Worm (Caenorhabditis elegans): ENCODE measurements around the gene C45G7.4.

The C45G7.4 gene

DNA sequence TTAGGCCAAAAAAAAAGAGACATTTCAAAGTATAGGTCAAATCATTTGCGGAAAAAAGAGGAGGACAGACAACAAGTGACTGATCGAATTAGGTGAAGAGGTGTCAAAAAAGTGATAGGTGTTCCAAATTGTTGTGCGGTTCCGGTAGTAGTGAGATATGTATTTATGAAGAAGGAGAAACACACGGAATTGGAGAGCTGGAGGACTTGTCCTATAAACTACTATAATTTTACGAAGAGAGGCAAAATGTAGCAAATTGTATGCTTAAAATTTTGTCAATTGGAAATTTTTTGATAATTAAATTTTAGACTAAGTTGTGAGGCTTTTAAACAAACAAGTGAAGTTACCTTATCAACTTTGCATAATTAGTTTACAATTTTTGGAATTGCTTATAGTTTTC lies 18.9 kb downstream of the C45G7.4 start:
- TF ChIP-seq ref-1 (GFP tag; conservative IDR thresholded peaks at IDR 0.05) (no peak), ztf-29 (GFP tag; IDR thresholded peaks at IDR 0.05) (no peak), T22C8.4 (GFP tag; IDR thresholded peaks at IDR 0.05) (no peak), med-1 (GFP tag; optimal IDR thresholded peaks at IDR 0.05; ENCODE audit: insufficient read depth) (no peak), klf-2 (GFP tag; conservative IDR thresholded peaks at IDR 0.05) (no peak), tab-1 (GFP tag; IDR thresholded peaks at IDR 0.05) (no peak), cog-1 (tag; optimal IDR thresholded peaks at IDR 0.05) (no peak), ztf-23 (GFP tag; IDR thresholded peaks at IDR 0.05) (no peak), flt-1 (GFP tag; IDR thresholded peaks at IDR 0.05) (no peak)

DNA sequence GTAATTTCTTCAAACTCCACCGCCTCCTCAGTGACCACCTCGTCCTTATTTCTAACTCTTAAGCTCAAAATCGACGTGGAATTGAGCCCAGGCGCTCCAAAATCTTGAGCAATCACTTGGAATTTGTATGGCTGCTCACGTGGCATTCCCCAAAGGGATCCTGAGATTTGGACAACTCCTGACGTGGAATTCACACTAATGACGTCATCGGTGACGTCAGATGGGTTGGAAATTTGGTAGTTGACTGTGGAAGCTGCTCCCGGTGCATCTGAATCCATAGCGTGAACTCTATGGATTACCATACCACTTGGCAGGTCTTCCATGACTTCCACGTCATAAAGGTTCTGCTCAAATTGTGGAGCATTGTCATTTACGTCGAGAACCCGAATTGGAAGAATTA lies 22.3 kb downstream of the C45G7.4 start:
- no peak for TF ChIP-seq ztf-29 (GFP tag; IDR thresholded peaks at IDR 0.05)
- no peak for TF ChIP-seq ref-1 (GFP tag; conservative IDR thresholded peaks at IDR 0.05)

ce11 chrIV:2461396-2461795 lies 28.6 kb downstream of the C45G7.4 start:
- TF ChIP-seq flt-1 (GFP tag; IDR thresholded peaks at IDR 0.05) (no peak), ztf-23 (GFP tag; IDR thresholded peaks at IDR 0.05) (no peak), ztf-29 (GFP tag; IDR thresholded peaks at IDR 0.05) (no peak), med-1 (GFP tag; optimal IDR thresholded peaks at IDR 0.05; ENCODE audit: insufficient read depth) (no peak), cog-1 (tag; optimal IDR thresholded peaks at IDR 0.05) (no peak)

DNA sequence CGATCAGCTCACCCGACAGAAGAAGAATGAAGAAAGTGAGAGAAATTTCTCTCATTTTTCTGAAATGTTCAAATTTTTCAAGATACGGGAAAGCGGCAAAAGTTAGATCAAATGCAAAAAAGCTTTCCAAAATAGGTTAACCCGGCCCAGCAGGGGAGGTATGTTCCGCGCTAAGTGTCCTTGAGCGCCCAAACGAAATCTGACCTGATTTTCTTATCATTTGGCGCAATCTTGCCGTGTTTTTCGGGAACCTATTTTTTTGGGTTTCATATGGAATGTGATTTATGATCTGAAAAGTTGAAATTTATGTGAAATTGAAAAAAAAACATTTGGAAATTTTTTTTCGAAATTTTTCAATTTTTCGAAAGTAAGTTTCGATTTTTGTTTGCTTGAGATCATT lies 30.5 kb downstream of the C45G7.4 start, which contains the start of gene cdh-10:
cdh-10 (minus strand) TSS at position 59 of the 400 bp plus-strand sequence.
- TF ChIP-seq flt-1 (GFP tag; IDR thresholded peaks at IDR 0.05): no peak
- TF ChIP-seq cog-1 (tag; optimal IDR thresholded peaks at IDR 0.05): no peak
- TF ChIP-seq ref-1 (GFP tag; conservative IDR thresholded peaks at IDR 0.05): no peak
- no peak for TF ChIP-seq ztf-29 (GFP tag; IDR thresholded peaks at IDR 0.05)
- no peak for TF ChIP-seq med-1 (GFP tag; optimal IDR thresholded peaks at IDR 0.05; ENCODE audit: insufficient read depth)
- no peak for TF ChIP-seq T22C8.4 (GFP tag; IDR thresholded peaks at IDR 0.05)
- no peak for TF ChIP-seq klf-2 (GFP tag; conservative IDR thresholded peaks at IDR 0.05)
- no peak for TF ChIP-seq tab-1 (GFP tag; IDR thresholded peaks at IDR 0.05)
- TF ChIP-seq ztf-23 (GFP tag; IDR thresholded peaks at IDR 0.05): no peak

DNA sequence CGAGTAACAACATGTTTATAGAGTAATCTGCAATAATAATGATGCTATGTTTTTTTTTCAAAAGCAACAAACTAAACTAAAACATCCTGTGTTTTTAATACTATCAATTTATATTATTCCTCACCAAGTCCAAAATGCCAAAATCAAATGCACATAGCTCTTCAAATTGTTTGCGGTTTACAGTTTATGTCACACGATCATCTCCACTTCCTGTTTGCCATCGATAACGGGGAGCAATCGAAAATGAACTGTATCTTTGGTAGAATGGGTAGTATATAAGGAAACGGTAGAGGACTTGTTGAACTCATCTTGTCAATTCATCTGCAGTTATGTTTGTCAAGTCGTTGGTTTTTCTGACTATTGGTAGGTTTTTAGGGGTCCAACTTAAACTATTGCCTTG lies 31.4 kb downstream of the C45G7.4 start, which contains the start of gene ilys-3:
ilys-3 (plus strand) TSS at position 301 of the 400 bp plus-strand sequence.
- TF ChIP-seq ztf-23 (GFP tag; IDR thresholded peaks at IDR 0.05): no peak
- TF ChIP-seq klf-2 (GFP tag; conservative IDR thresholded peaks at IDR 0.05): no peak
- TF ChIP-seq med-1 (GFP tag; optimal IDR thresholded peaks at IDR 0.05; ENCODE audit: insufficient read depth): no peak
- no peak for TF ChIP-seq cog-1 (tag; optimal IDR thresholded peaks at IDR 0.05)
- TF ChIP-seq T22C8.4 (GFP tag; IDR thresholded peaks at IDR 0.05): no peak
- TF ChIP-seq ztf-29 (GFP tag; IDR thresholded peaks at IDR 0.05): no peak

ce11 chrIV:2466249-2466648 lies 33.5 kb downstream of the C45G7.4 start:
- TF ChIP-seq med-1 (GFP tag; optimal IDR thresholded peaks at IDR 0.05; ENCODE audit: insufficient read depth): no peak
- TF ChIP-seq klf-2 (GFP tag; conservative IDR thresholded peaks at IDR 0.05): no peak
- TF ChIP-seq cog-1 (tag; optimal IDR thresholded peaks at IDR 0.05): no peak
- no peak for TF ChIP-seq T22C8.4 (GFP tag; IDR thresholded peaks at IDR 0.05)
- TF ChIP-seq ref-1 (GFP tag; conservative IDR thresholded peaks at IDR 0.05): no peak

DNA sequence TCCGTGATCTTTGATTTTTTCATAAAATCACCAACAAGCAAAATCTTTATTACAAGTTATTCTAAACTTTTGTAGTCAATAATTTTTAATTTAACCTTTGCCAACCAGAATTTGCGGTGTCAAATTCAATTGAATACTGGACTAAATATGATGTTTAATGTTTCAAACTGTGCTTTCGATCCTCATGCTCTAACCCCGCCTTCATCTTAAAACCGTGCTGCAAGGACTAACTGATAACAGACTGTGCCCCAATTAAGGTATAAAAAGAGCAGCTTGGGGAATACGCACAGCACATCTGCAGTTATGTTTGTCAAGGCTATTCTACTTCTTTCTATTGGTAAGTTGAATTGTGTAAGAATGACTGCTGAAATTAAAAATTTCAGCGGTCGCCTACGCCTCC lies 34.6 kb downstream of the C45G7.4 start, which contains the start of gene ilys-2:
ilys-2 (plus strand) TSS at position 301 of the 400 bp plus-strand sequence.
- TF ChIP-seq cog-1 (tag; optimal IDR thresholded peaks at IDR 0.05) (no peak), ref-1 (GFP tag; conservative IDR thresholded peaks at IDR 0.05) (no peak), flt-1 (GFP tag; IDR thresholded peaks at IDR 0.05) (no peak), klf-2 (GFP tag; conservative IDR thresholded peaks at IDR 0.05) (no peak), T22C8.4 (GFP tag; IDR thresholded peaks at IDR 0.05) (no peak), tab-1 (GFP tag; IDR thresholded peaks at IDR 0.05) (no peak), ztf-23 (GFP tag; IDR thresholded peaks at IDR 0.05) (no peak), med-1 (GFP tag; optimal IDR thresholded peaks at IDR 0.05; ENCODE audit: insufficient read depth) (no peak), ztf-29 (GFP tag; IDR thresholded peaks at IDR 0.05) (no peak)

- TF ChIP-seq ztf-23 (GFP tag; IDR thresholded peaks at IDR 0.05): no peak
- no peak for TF ChIP-seq T22C8.4 (GFP tag; IDR thresholded peaks at IDR 0.05)
- no peak for TF ChIP-seq med-1 (GFP tag; optimal IDR thresholded peaks at IDR 0.05; ENCODE audit: insufficient read depth)
- no peak for TF ChIP-seq klf-2 (GFP tag; conservative IDR thresholded peaks at IDR 0.05)
- no peak for TF ChIP-seq ztf-29 (GFP tag; IDR thresholded peaks at IDR 0.05)
- no peak for TF ChIP-seq ref-1 (GFP tag; conservative IDR thresholded peaks at IDR 0.05)
- TF ChIP-seq tab-1 (GFP tag; IDR thresholded peaks at IDR 0.05): no peak
- no peak for TF ChIP-seq cog-1 (tag; optimal IDR thresholded peaks at IDR 0.05)
- no peak for TF ChIP-seq flt-1 (GFP tag; IDR thresholded peaks at IDR 0.05)
These were observed 37.3 kb downstream of the C45G7.4 start, which contains the start of gene ilys-1 for ce11 chrIV:2470114-2470513. TSS of gene ilys-1 (plus strand) at chrIV:2470414.

DNA sequence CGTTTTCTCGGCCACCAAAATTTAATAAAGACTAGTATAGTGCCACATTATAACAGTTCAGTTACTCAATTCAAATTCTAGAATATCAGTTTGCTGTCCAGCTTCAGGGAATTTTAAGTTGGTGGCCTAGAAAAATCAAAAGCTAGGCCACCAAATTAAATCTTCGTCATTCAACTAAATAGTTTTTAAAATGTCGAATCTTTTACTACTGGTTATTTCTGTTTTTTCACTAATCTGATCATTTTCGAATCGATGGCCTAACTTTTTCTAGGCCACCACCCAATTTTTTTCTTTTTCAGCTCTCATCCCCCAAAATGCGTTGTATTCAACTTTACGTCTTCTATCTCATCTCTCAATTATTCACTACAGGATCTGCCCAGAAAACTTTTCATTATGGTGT lies 43.6 kb downstream of the C45G7.4 start, which contains the start of gene grd-16:
grd-16 (plus strand) TSS at position 301 of the 400 bp plus-strand sequence.
- no peak for TF ChIP-seq klf-2 (GFP tag; conservative IDR thresholded peaks at IDR 0.05)
- TF ChIP-seq T22C8.4 (GFP tag; IDR thresholded peaks at IDR 0.05): no peak
- TF ChIP-seq med-1 (GFP tag; optimal IDR thresholded peaks at IDR 0.05; ENCODE audit: insufficient read depth): no peak
- TF ChIP-seq ztf-23 (GFP tag; IDR thresholded peaks at IDR 0.05): no peak
- TF ChIP-seq cog-1 (tag; optimal IDR thresholded peaks at IDR 0.05): no peak
- no peak for TF ChIP-seq ref-1 (GFP tag; conservative IDR thresholded peaks at IDR 0.05)
- TF ChIP-seq flt-1 (GFP tag; IDR thresholded peaks at IDR 0.05): no peak
- no peak for TF ChIP-seq tab-1 (GFP tag; IDR thresholded peaks at IDR 0.05)
- no peak for TF ChIP-seq ztf-29 (GFP tag; IDR thresholded peaks at IDR 0.05)

ce11 chrIV:2481955-2482354 lies 49.2 kb downstream of the C45G7.4 start, which contains the start of gene Y69A2AL.2:
TSS of gene Y69A2AL.2 (plus strand) at chrIV:2482255.
- TF ChIP-seq cog-1 (tag; optimal IDR thresholded peaks at IDR 0.05): no peak
- no peak for TF ChIP-seq flt-1 (GFP tag; IDR thresholded peaks at IDR 0.05)
- no peak for TF ChIP-seq ztf-29 (GFP tag; IDR thresholded peaks at IDR 0.05)
- TF ChIP-seq T22C8.4 (GFP tag; IDR thresholded peaks at IDR 0.05): no peak
- no peak for TF ChIP-seq tab-1 (GFP tag; IDR thresholded peaks at IDR 0.05)
- no peak for TF ChIP-seq med-1 (GFP tag; optimal IDR thresholded peaks at IDR 0.05; ENCODE audit: insufficient read depth)
- no peak for TF ChIP-seq ztf-23 (GFP tag; IDR thresholded peaks at IDR 0.05)
- no peak for TF ChIP-seq klf-2 (GFP tag; conservative IDR thresholded peaks at IDR 0.05)
- TF ChIP-seq ref-1 (GFP tag; conservative IDR thresholded peaks at IDR 0.05): no peak
